Worm (Caenorhabditis elegans) whole organism, L4 larva: ENCODE data around the gene K03A11.5.

Experiments used
- arid-1 ChIP-seq: fragments of 200-800 bp; sonication (Bioruptor generic); conservative IDR thresholded peaks from 2 replicates; pipeline ENCODE4 v1.3.6; 2022; ENCODE audit warnings: missing genetic modification reagents, missing genetic modification characterization, missing compliant biosample characterization
- ceh-28 ChIP-seq: fragments of 150-350 bp; optimal IDR thresholded peaks from 2 replicates; lab custom pipeline; 2014; ENCODE audit warnings: missing biosample characterization, missing genetic modification reagents, missing genetic modification characterization
- ceh-82 ChIP-seq: sonication (generic microtip); optimal IDR thresholded peaks from 2 replicates; lab custom pipeline; 2017; ENCODE audit warnings: missing biosample characterization, missing genetic modification characterization
- nhr-237 ChIP-seq: sonication (generic microtip); optimal IDR thresholded peaks from 2 replicates; lab custom pipeline; 2017; ENCODE audit warnings: missing biosample characterization, missing genetic modification characterization
- php-3 ChIP-seq: fragments of 200-800 bp; sonication (Bioruptor generic); IDR thresholded peaks from 2 replicates; pipeline ENCODE4 v1.3.6; 2022; ENCODE audit warnings: missing genetic modification reagents, missing genetic modification characterization, missing compliant biosample characterization
- ztf-11 ChIP-seq: fragments of 150-350 bp; optimal IDR thresholded peaks from 2 replicates; lab custom pipeline; 2014; ENCODE audit warnings: missing biosample characterization, missing genetic modification characterization

DNA sequence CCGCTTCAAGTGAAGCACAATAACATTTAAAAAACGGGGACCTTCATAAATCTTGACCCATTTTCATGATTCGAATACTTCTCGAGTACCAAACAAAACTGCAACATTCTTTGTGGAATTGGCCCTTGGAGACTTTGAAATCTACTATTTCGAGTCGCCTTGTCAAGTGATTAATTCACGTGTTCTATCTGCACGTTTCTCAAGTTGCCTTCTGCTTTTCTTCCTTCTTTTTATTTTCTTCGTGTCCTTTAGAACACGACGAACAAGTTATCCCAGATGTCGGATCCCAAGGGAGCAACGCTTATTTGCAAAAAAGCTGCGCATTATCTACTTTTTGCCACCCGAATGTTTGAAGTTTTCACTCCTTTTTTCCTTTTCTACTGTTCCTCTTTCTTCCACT lies 2.0 kb upstream of the K03A11.5 start:
- TF ChIP-seq php-3 (GFP tag; lab: Robert Waterston, UW) = no peak
- no peak for TF ChIP-seq arid-1 (GFP tag; lab: Robert Waterston, UW)
- no peak for TF ChIP-seq nhr-237
- TF ChIP-seq ceh-82 (tag; lab: Kevin White, UChicago) = no peak
- TF ChIP-seq ceh-28 = no peak
- no peak for TF ChIP-seq ztf-11 (tag; lab: Kevin White, UChicago)
